Worm (Caenorhabditis elegans) whole organism, young adult: ENCODE data around the gene T22E5.6.

ENCODE experiments used
- B0261.1 ChIP-seq: sonication (generic microtip); optimal IDR thresholded peaks from 2 replicates; lab custom pipeline; 2016; ENCODE audit warnings: mild to moderate bottlenecking, missing genetic modification characterization, moderate library complexity, missing compliant biosample characterization
- F23B12.7 ChIP-seq: sonication (generic microtip); optimal IDR thresholded peaks from 2 replicates; lab custom pipeline; 2017; ENCODE audit warnings: missing genetic modification characterization, mild to moderate bottlenecking, missing compliant biosample characterization, antibody characterized with exemption, moderate library complexity; ENCODE audit not compliant: insufficient read depth
- F33H1.4 ChIP-seq: fragments of 200-800 bp; sonication (Bioruptor generic); IDR thresholded peaks from 2 replicates; pipeline ENCODE4 v1.3.6; 2022; ENCODE audit warnings: missing genetic modification reagents, missing genetic modification characterization, missing compliant biosample characterization
- F57A8.1 ChIP-seq: fragments of 200-800 bp; sonication (Bioruptor generic); optimal IDR thresholded peaks from 2 replicates; lab custom pipeline; 2018; ENCODE audit warnings: mild to moderate bottlenecking, missing genetic modification characterization, moderate library complexity, missing compliant biosample characterization
- F57C9.4 ChIP-seq: sonication (generic microtip); optimal IDR thresholded peaks from 2 replicates; lab custom pipeline; 2017; ENCODE audit warnings: mild to moderate bottlenecking, missing genetic modification characterization, missing compliant biosample characterization
- Y67H2A.10 ChIP-seq: fragments of 200-800 bp; sonication (Bioruptor generic); conservative IDR thresholded peaks from 2 replicates; pipeline ENCODE4 v1.3.6; 2022; ENCODE audit warnings: missing genetic modification reagents, missing genetic modification characterization, missing compliant biosample characterization
- Y95B8A.8 ChIP-seq: fragments of 200-800 bp; sonication (Bioruptor generic); IDR thresholded peaks from 2 replicates; pipeline ENCODE4 v1.3.6; 2022; ENCODE audit warnings: missing genetic modification reagents, missing genetic modification characterization, missing compliant biosample characterization
- ceh-100 ChIP-seq: fragments of 200-800 bp; sonication (Bioruptor generic); IDR thresholded peaks from 2 replicates; pipeline ENCODE4 v1.3.6; 2022; ENCODE audit warnings: missing genetic modification reagents, missing genetic modification characterization, missing compliant biosample characterization
- die-1 ChIP-seq: sonication (generic microtip); optimal IDR thresholded peaks from 2 replicates; lab custom pipeline; 2016; ENCODE audit warnings: missing genotype, mild to moderate bottlenecking, missing genetic modification characterization, missing compliant biosample characterization
- dpl-1 ChIP-seq: fragments of 150-350 bp; optimal IDR thresholded peaks from 2 replicates; lab custom pipeline; 2014; ENCODE audit warnings: missing biosample characterization, missing genetic modification reagents, missing genetic modification characterization
- efl-1 ChIP-seq: fragments of 150-350 bp; optimal IDR thresholded peaks from 2 replicates; lab custom pipeline; 2014; ENCODE audit warnings: missing biosample characterization, missing genetic modification reagents, missing genetic modification characterization
- egrh-3 ChIP-seq: fragments of 200-800 bp; sonication (Bioruptor generic); IDR thresholded peaks from 2 replicates; pipeline ENCODE4 v1.3.6; 2022; ENCODE audit warnings: missing genetic modification reagents, missing genetic modification characterization, missing compliant biosample characterization
- ekl-4 ChIP-seq: fragments of 200-800 bp; sonication (Bioruptor generic); IDR thresholded peaks from 2 replicates; pipeline ENCODE4 v1.3.6; 2022; ENCODE audit warnings: missing genetic modification reagents, missing genetic modification characterization, missing compliant biosample characterization
- ets-4 ChIP-seq: fragments of 200-800 bp; sonication (Bioruptor generic); optimal IDR thresholded peaks from 2 replicates; lab custom pipeline; 2018; ENCODE audit warnings: mild to moderate bottlenecking, missing genetic modification characterization, missing compliant biosample characterization
- hsf-1 ChIP-seq: fragments of 200-800 bp; sonication (Bioruptor generic); IDR thresholded peaks from 2 replicates; pipeline ENCODE4 v1.3.6; 2022; ENCODE audit warnings: missing genetic modification reagents, missing genetic modification characterization, missing compliant biosample characterization
- let-607 ChIP-seq, 2 experiments: fragments of 200-800 bp in 1 of 2; sonication (Bioruptor generic) in 1 of 2; sonication (generic microtip) in 1 of 2; optimal IDR thresholded peaks; 2 replicates each; lab custom pipeline; 2016 to 2018; ENCODE audit warnings: mild to moderate bottlenecking in 2 of 2, missing compliant biosample characterization in 2 of 2, missing genetic modification characterization in 2 of 2, moderate library complexity in 2 of 2, missing genotype in 1 of 2
- lin-26 ChIP-seq: fragments of 200-800 bp; sonication (Bioruptor generic); IDR thresholded peaks from 2 replicates; pipeline ENCODE4 v1.3.6; 2022; ENCODE audit warnings: missing genetic modification reagents, missing genetic modification characterization, missing compliant biosample characterization
- lin-35 ChIP-seq, 3 experiments: fragments of 150-350 bp in 2 of 3; sonication (generic microtip) in 1 of 3; optimal IDR thresholded peaks; 2 replicates each; lab custom pipeline; 2014 to 2018; ENCODE audit warnings: missing biosample characterization in 3 of 3, missing genetic modification characterization in 3 of 3, missing genetic modification reagents in 3 of 3
- lir-1 ChIP-seq: fragments of 200-800 bp; sonication (Bioruptor generic); conservative IDR thresholded peaks from 2 replicates; pipeline ENCODE4 v1.3.6; 2022; ENCODE audit warnings: missing genetic modification reagents, missing genetic modification characterization, missing compliant biosample characterization
- madf-6 ChIP-seq: fragments of 200-800 bp; sonication (Bioruptor generic); IDR thresholded peaks from 2 replicates; pipeline ENCODE4 v1.3.6; 2022; ENCODE audit warnings: missing genetic modification reagents, missing genetic modification characterization, missing compliant biosample characterization
- mcd-1 ChIP-seq: fragments of 200-800 bp; sonication (Bioruptor generic); IDR thresholded peaks from 2 replicates; pipeline ENCODE4 v1.3.6; 2022; ENCODE audit warnings: missing genetic modification reagents, missing genetic modification characterization, missing compliant biosample characterization
- mes-4 ChIP-seq: sonication (generic microtip); optimal IDR thresholded peaks from 2 replicates; lab custom pipeline; 2016; ENCODE audit warnings: missing genotype, missing genetic modification characterization, missing compliant biosample characterization
- mxl-1 ChIP-seq: sonication (generic microtip); optimal IDR thresholded peaks from 2 replicates; lab custom pipeline; 2016; ENCODE audit warnings: missing genetic modification characterization, missing compliant biosample characterization
- nfya-2 ChIP-seq: fragments of 200-800 bp; sonication (Bioruptor generic); IDR thresholded peaks from 2 replicates; pipeline ENCODE4 v1.3.6; 2022; ENCODE audit warnings: missing genetic modification reagents, missing genetic modification characterization, missing compliant biosample characterization
- nhr-80 ChIP-seq: sonication (generic microtip); optimal IDR thresholded peaks from 2 replicates; lab custom pipeline; 2016; ENCODE audit warnings: missing genetic modification characterization, missing compliant biosample characterization
- nhr-90 ChIP-seq: sonication (generic microtip); optimal IDR thresholded peaks from 2 replicates; lab custom pipeline; 2016; ENCODE audit warnings: missing genotype, mild to moderate bottlenecking, missing genetic modification characterization, missing compliant biosample characterization
- snpc-1.3 ChIP-seq: sonication (generic microtip); optimal IDR thresholded peaks from 2 replicates; lab custom pipeline; 2017; ENCODE audit warnings: missing genetic modification characterization, mild to moderate bottlenecking, missing compliant biosample characterization, antibody characterized with exemption, moderate library complexity, missing genotype, missing genetic modification reagents; ENCODE audit not compliant: insufficient read depth
- snpc-3.4 ChIP-seq: sonication (generic microtip); optimal IDR thresholded peaks from 2 replicates; lab custom pipeline; 2017; ENCODE audit warnings: missing genetic modification characterization, mild to moderate bottlenecking, missing compliant biosample characterization, antibody characterized with exemption, moderate library complexity, missing genotype, missing genetic modification reagents
- snpc-4 ChIP-seq, 5 experiments: fragments of 150-350 bp in 1 of 5; sonication (generic microtip) in 4 of 5; optimal IDR thresholded peaks; 2 replicates each; lab custom pipeline; 2014 to 2018; ENCODE audit warnings: missing genetic modification characterization in 5 of 5, missing biosample characterization in 3 of 5, antibody characterized with exemption in 2 of 5, mild to moderate bottlenecking in 2 of 5, missing compliant biosample characterization in 2 of 5, missing genotype in 2 of 5, moderate library complexity in 2 of 5, missing genetic modification reagents in 1 of 5
- tbp1 ChIP-seq: fragments of 200-800 bp; sonication (Bioruptor generic); optimal IDR thresholded peaks from 2 replicates; lab custom pipeline; 2018; ENCODE audit warnings: mild to moderate bottlenecking, missing genetic modification characterization, missing compliant biosample characterization
- tlf-1 ChIP-seq: fragments of 200-800 bp; sonication (Bioruptor generic); optimal IDR thresholded peaks from 2 replicates; lab custom pipeline; 2018; ENCODE audit warnings: mild to moderate bottlenecking, missing genetic modification characterization, missing compliant biosample characterization
- zfh-2 ChIP-seq: fragments of 200-800 bp; sonication (Bioruptor generic); conservative IDR thresholded peaks from 2 replicates; pipeline ENCODE4 v1.3.6; 2022; ENCODE audit warnings: missing genetic modification reagents, missing genetic modification characterization, missing compliant biosample characterization
- ztf-26 ChIP-seq: sonication (generic microtip); optimal IDR thresholded peaks from 2 replicates; lab custom pipeline; 2017; ENCODE audit warnings: missing genetic modification characterization, missing compliant biosample characterization

Gene T22E5.6

ce11 chrX:6408713-6409112 lies 7.5 kb downstream of the T22E5.6 start:
- peak; percentile 12; the same call in 1 of the 2 replicates for TF ChIP-seq egrh-3 (GFP tag; lab: Robert Waterston, UW)
- TF ChIP-seq snpc-3.4 (tag; lab: Kevin White, UChicago) = no peak
- TF ChIP-seq zfh-2 (GFP tag; lab: Robert Waterston, UW) = peak; percentile 78
- no peak for TF ChIP-seq hsf-1 (GFP tag; lab: Robert Waterston, UW)
- TF ChIP-seq madf-6 (GFP tag; lab: Robert Waterston, UW) = no peak

- TF ChIP-seq ekl-4 (GFP tag; lab: Robert Waterston, UW) (no peak), nhr-80 (tag; lab: Kevin White, UChicago) (peak; percentile 20), F57A8.1 (GFP tag; lab: Kevin White, UChicago) (no peak)
Measured at ce11 chrX:6408286-6408685, 7.9 kb downstream of the T22E5.6 start.

ce11 chrX:6407805-6408204 lies 8.4 kb downstream of the T22E5.6 start:
- TF ChIP-seq efl-1 (no peak), hsf-1 (GFP tag; lab: Robert Waterston, UW) (no peak), tlf-1 (GFP tag; lab: Kevin White, UChicago) (no peak), snpc-4 (GFP tag; optimal IDR thresholded peaks at IDR 0.05; lab: Kevin White, UChicago) (no peak), snpc-4 (tag; optimal IDR thresholded peaks at IDR 0.05; lab: Kevin White, UChicago) (no peak), ceh-100 (GFP tag; lab: Robert Waterston, UW) (no peak), lin-35 (GFP tag; optimal IDR thresholded peaks at IDR 0.05; lab: Kevin White, UChicago) (no peak), mes-4 (tag; lab: Kevin White, UChicago) (no peak), F23B12.7 (tag; lab: Kevin White, UChicago) (no peak), ets-4 (GFP tag; lab: Kevin White, UChicago) (no peak), nhr-90 (tag; lab: Kevin White, UChicago) (no peak), dpl-1 (GFP tag; lab: Kevin White, UChicago) (no peak), B0261.1 (no peak)
- TF ChIP-seq, all 124 proteins: peak for 0

- no peak for TF ChIP-seq F33H1.4
- no peak for TF ChIP-seq tbp1 (GFP tag; lab: Kevin White, UChicago)
- no peak for TF ChIP-seq F23B12.7 (tag; lab: Kevin White, UChicago)
- no peak for TF ChIP-seq F57C9.4 (tag; lab: Kevin White, UChicago)
- TF ChIP-seq mcd-1 = no peak
Measured at ce11 chrX:6405905-6406304, 10.3 kb downstream of the T22E5.6 start.

ce11 chrX:6403122-6403521 lies 13.1 kb downstream of the T22E5.6 start, which contains the start of gene glt-4:
Gene glt-4, plus strand, starts transcription at chrX:6403422.
- TF ChIP-seq snpc-1.3 (no peak), let-607 (tag; optimal IDR thresholded peaks at IDR 0.05; lab: Kevin White, UChicago) (no peak), Y95B8A.8 (GFP tag; lab: Robert Waterston, UW) (no peak), lin-26 (no peak), ztf-26 (no peak), nfya-2 (no peak), Y67H2A.10 (GFP tag; lab: Robert Waterston, UW) (no peak), die-1 (tag; lab: Kevin White, UChicago) (no peak), mxl-1 (no peak), lir-1 (GFP tag; lab: Robert Waterston, UW) (no peak)
